Worm (Caenorhabditis elegans) whole organism, L4/young adult: ENCODE measurements around the gene glr-4.

Source experiments
- W03F9.2 ChIP-seq: fragments of 150-350 bp; optimal IDR thresholded peaks from 2 replicates; lab custom pipeline; 2014; ENCODE audit warnings: missing biosample characterization, missing genetic modification characterization
- dao-5 ChIP-seq: sonication (generic microtip); optimal IDR thresholded peaks from 2 replicates; lab custom pipeline; 2016; ENCODE audit warnings: missing genotype, missing genetic modification characterization, moderate library complexity, missing compliant biosample characterization
- him-1 ChIP-seq: sonication (generic microtip); optimal IDR thresholded peaks from 2 replicates; lab custom pipeline; 2016; ENCODE audit warnings: missing genotype, missing genetic modification reagents, missing genetic modification characterization, missing compliant biosample characterization

- TF ChIP-seq him-1 (tag; lab: Kevin White, UChicago) (no peak), dao-5 (tag; lab: Kevin White, UChicago) (no peak), W03F9.2 (tag; lab: Kevin White, UChicago) (no peak)
These were observed 37.9 kb upstream of the glr-4 start, which contains the start of gene T09A5.14 for ce11 chrII:7832054-7832453.
